Worm (Caenorhabditis elegans) whole organism, late embryonic: Measurements from ENCODE around the gene srd-46.
"Not testable (repeated sequence)": the region's sequence is repeated elsewhere in the genome, so short reads cannot be mapped to it uniquely, and the experiment has no call there.

Experiments used
- C38D4.7 ChIP-seq: fragments of 200-800 bp; sonication (Bioruptor generic); optimal IDR thresholded peaks from 2 replicates; lab custom pipeline; 2018; ENCODE audit warnings: mild to moderate bottlenecking, missing genetic modification characterization, moderate library complexity, missing compliant biosample characterization
- F13H6.1 ChIP-seq: sonication (generic microtip); optimal IDR thresholded peaks from 2 replicates; lab custom pipeline; 2016; ENCODE audit warnings: missing genetic modification characterization, missing compliant biosample characterization
- K02D7.2 ChIP-seq: sonication (generic microtip); optimal IDR thresholded peaks from 2 replicates; lab custom pipeline; 2017; ENCODE audit warnings: mild to moderate bottlenecking, missing genetic modification characterization, missing compliant biosample characterization
- T23F11.4 ChIP-seq: fragments of 200-800 bp; sonication (Bioruptor generic); optimal IDR thresholded peaks from 2 replicates; lab custom pipeline; 2018; ENCODE audit warnings: mild to moderate bottlenecking, missing genetic modification characterization, missing compliant biosample characterization
- ceh-14 ChIP-seq: sonication (generic microtip); optimal IDR thresholded peaks from 2 replicates; lab custom pipeline; 2016; ENCODE audit warnings: missing genotype, missing genetic modification characterization, missing compliant biosample characterization
- ceh-19 ChIP-seq: fragments of 200-800 bp; sonication (Bioruptor generic); optimal IDR thresholded peaks from 2 replicates; lab custom pipeline; 2018; ENCODE audit warnings: mild to moderate bottlenecking, missing genetic modification characterization, missing compliant biosample characterization
- ceh-22 ChIP-seq: sonication (generic microtip); optimal IDR thresholded peaks from 2 replicates; lab custom pipeline; 2017; ENCODE audit warnings: missing biosample characterization, missing genetic modification characterization
- ceh-30 ChIP-seq: fragments of 150-350 bp; optimal IDR thresholded peaks from 2 replicates; lab custom pipeline; 2014; ENCODE audit warnings: missing biosample characterization, missing genetic modification characterization
- ceh-34 ChIP-seq: sonication (generic microtip); optimal IDR thresholded peaks from 2 replicates; lab custom pipeline; 2016; ENCODE audit warnings: mild to moderate bottlenecking, missing genetic modification characterization, missing compliant biosample characterization
- ceh-45 ChIP-seq: fragments of 200-800 bp; sonication (Bioruptor generic); IDR thresholded peaks from 2 replicates; pipeline ENCODE4 v1.3.6; 2022; ENCODE audit warnings: missing genetic modification reagents, missing genetic modification characterization, missing compliant biosample characterization
- dmd-4 ChIP-seq: sonication (generic microtip); optimal IDR thresholded peaks from 2 replicates; lab custom pipeline; 2016; ENCODE audit warnings: borderline replicate concordance, missing genetic modification characterization, missing compliant biosample characterization
- elt-4 ChIP-seq: sonication (generic microtip); optimal IDR thresholded peaks from 2 replicates; lab custom pipeline; 2016; ENCODE audit warnings: missing genetic modification characterization, missing compliant biosample characterization
- fax-1 ChIP-seq: sonication (generic microtip); optimal IDR thresholded peaks from 2 replicates; lab custom pipeline; 2016; ENCODE audit warnings: missing genotype, missing genetic modification characterization, missing compliant biosample characterization
- fkh-10 ChIP-seq: fragments of 150-350 bp; optimal IDR thresholded peaks from 2 replicates; lab custom pipeline; 2014; ENCODE audit warnings: missing biosample characterization, missing genetic modification reagents, missing genetic modification characterization
- mec-3 ChIP-seq: sonication (generic microtip); optimal IDR thresholded peaks from 2 replicates; lab custom pipeline; 2016; ENCODE audit warnings: borderline replicate concordance, missing genetic modification characterization, missing compliant biosample characterization
- nfya-1 ChIP-seq: sonication (generic microtip); optimal IDR thresholded peaks from 2 replicates; lab custom pipeline; 2017; ENCODE audit warnings: missing genetic modification characterization, mild to moderate bottlenecking, missing compliant biosample characterization, antibody characterized with exemption, moderate library complexity
- nhr-232 ChIP-seq: sonication (generic microtip); optimal IDR thresholded peaks from 2 replicates; lab custom pipeline; 2016; ENCODE audit warnings: missing genetic modification characterization, missing compliant biosample characterization
- pag-3 ChIP-seq: sonication (generic microtip); optimal IDR thresholded peaks from 2 replicates; lab custom pipeline; 2016; ENCODE audit warnings: missing compliant biosample characterization, missing genetic modification characterization, borderline replicate concordance
- pax-1 ChIP-seq: fragments of 150-350 bp; optimal IDR thresholded peaks from 2 replicates; lab custom pipeline; 2014; ENCODE audit warnings: missing biosample characterization, missing genetic modification characterization
- pha-2 ChIP-seq: sonication (generic microtip); optimal IDR thresholded peaks from 2 replicates; lab custom pipeline; 2017; ENCODE audit warnings: mild to moderate bottlenecking, missing genetic modification characterization, missing compliant biosample characterization
- pha-4 ChIP-seq: fragments of 150-350 bp; optimal IDR thresholded peaks from 2 replicates; lab custom pipeline; 2018; ENCODE audit warnings: missing biosample characterization, missing genetic modification reagents, missing genetic modification characterization
- pqm-1 ChIP-seq: sonication (generic microtip); optimal IDR thresholded peaks from 2 replicates; lab custom pipeline; 2016; ENCODE audit warnings: missing genetic modification characterization, missing compliant biosample characterization
- pros-1 ChIP-seq: fragments of 150-350 bp; optimal IDR thresholded peaks from 2 replicates; lab custom pipeline; 2014; ENCODE audit warnings: missing biosample characterization, missing genetic modification reagents, missing genetic modification characterization
- rnt-1 ChIP-seq: sonication (generic microtip); optimal IDR thresholded peaks from 2 replicates; lab custom pipeline; 2016; ENCODE audit warnings: missing genetic modification characterization, missing compliant biosample characterization
- sdc-2 ChIP-seq: sonication (generic microtip); optimal IDR thresholded peaks from 2 replicates; lab custom pipeline; 2016; ENCODE audit warnings: missing genotype, missing genetic modification characterization, missing compliant biosample characterization
- sox-2 ChIP-seq: fragments of 200-800 bp; sonication (Bioruptor generic); IDR thresholded peaks from 2 replicates; pipeline ENCODE4 v1.3.6; 2022; ENCODE audit warnings: missing genetic modification reagents, missing genetic modification characterization, missing compliant biosample characterization
- syd-9 ChIP-seq: sonication (generic microtip); optimal IDR thresholded peaks from 2 replicates; lab custom pipeline; 2016; ENCODE audit warnings: mild to moderate bottlenecking, missing genetic modification characterization, moderate library complexity, missing compliant biosample characterization
- tbx-2 ChIP-seq: sonication (generic microtip); optimal IDR thresholded peaks from 2 replicates; lab custom pipeline; 2016; ENCODE audit warnings: missing genetic modification characterization, missing compliant biosample characterization
- tbx-7 ChIP-seq: sonication (generic microtip); optimal IDR thresholded peaks from 2 replicates; lab custom pipeline; 2016; ENCODE audit warnings: missing genotype, missing genetic modification characterization, missing compliant biosample characterization
- unc-3 ChIP-seq, 2 experiments: fragments of 200-800 bp in 1 of 2; sonication (Bioruptor generic) in 1 of 2; sonication (generic microtip) in 1 of 2; conservative IDR thresholded peaks in 1 of 2; optimal IDR thresholded peaks in 1 of 2; 2 replicates each; pipeline versions ENCODE4 v1.3.6 to Lab custom; 2016 to 2022; ENCODE audit warnings: missing compliant biosample characterization in 2 of 2, missing genetic modification characterization in 2 of 2, missing genetic modification reagents in 1 of 2
- unc-86 ChIP-seq: sonication (generic microtip); optimal IDR thresholded peaks from 2 replicates; lab custom pipeline; 2016; ENCODE audit warnings: missing genetic modification characterization, missing compliant biosample characterization
- zip-5 ChIP-seq: sonication (generic microtip); optimal IDR thresholded peaks from 2 replicates; lab custom pipeline; 2016; ENCODE audit warnings: missing genetic modification characterization, missing compliant biosample characterization
- ztf-16 ChIP-seq: sonication (generic microtip); optimal IDR thresholded peaks from 2 replicates; lab custom pipeline; 2017; ENCODE audit warnings: missing genetic modification characterization, missing compliant biosample characterization

Gene srd-46

DNA sequence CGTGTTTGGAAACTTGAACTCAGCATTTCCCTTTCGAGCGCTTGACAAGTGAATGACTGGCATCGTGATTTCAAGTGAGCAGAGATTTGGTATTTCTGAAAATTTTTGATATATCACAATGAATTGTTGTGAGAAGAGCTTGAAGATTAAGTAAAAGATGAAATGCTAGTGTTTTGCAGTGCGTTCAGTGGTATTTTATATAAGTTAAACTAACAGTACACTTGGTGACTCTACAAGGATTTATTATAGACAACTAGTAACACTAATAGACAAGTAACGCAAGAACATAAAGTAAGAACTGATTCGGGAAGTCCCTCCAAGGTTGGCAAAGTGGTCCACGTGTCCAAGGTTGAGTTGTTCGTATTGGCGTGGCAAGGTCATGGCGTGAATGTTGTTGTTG lies 29.1 kb upstream of the srd-46 start, which contains the start of gene dot-1.3:
Gene dot-1.3, minus strand, starts transcription at position 101 of the 400 bp plus-strand sequence.
- not testable (repeated sequence) for TF ChIP-seq F13H6.1 (tag; lab: Kevin White, UChicago); dmd-4; nhr-232 (tag; lab: Kevin White, UChicago)

DNA sequence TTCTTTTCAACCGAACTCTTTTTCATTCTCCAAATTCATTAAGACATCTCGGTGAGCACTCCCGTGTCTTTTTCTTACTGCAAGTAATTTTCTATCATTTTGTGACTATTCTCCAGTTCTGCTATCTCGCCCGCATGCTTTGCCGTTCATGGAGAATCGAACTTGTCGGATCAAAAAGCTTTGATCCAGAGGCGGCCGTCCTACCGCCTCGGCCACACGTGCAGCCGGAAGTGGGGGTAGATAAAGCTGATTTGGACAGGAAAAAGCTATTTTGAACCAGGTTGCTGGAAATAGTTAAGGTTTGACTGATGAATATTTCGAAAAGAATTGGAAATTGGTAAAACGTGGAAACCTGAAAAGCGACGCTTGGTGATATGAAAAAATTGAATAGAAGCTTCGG lies 27.7 kb upstream of the srd-46 start:
- no peak for TF ChIP-seq unc-3 (GFP tag; conservative IDR thresholded peaks at IDR 0.05; lab: Robert Waterston, UW)
- no peak for TF ChIP-seq unc-3 (tag; optimal IDR thresholded peaks at IDR 0.05; lab: Kevin White, UChicago)
- no peak for TF ChIP-seq mec-3 (tag; lab: Kevin White, UChicago)
- no peak for TF ChIP-seq sox-2 (GFP tag; lab: Robert Waterston, UW)
- no peak for TF ChIP-seq ceh-22 (tag; lab: Kevin White, UChicago)
- TF ChIP-seq C38D4.7 (GFP tag; lab: Kevin White, UChicago), result no peak
- no peak for TF ChIP-seq tbx-2
- TF ChIP-seq ceh-45 (GFP tag; lab: Robert Waterston, UW), result no peak
- no peak for TF ChIP-seq F13H6.1 (tag; lab: Kevin White, UChicago)
- TF ChIP-seq tbx-7 (tag; lab: Kevin White, UChicago), result no peak
- TF ChIP-seq pax-1 (tag; lab: Kevin White, UChicago), result no peak
- TF ChIP-seq unc-86, result no peak
- TF ChIP-seq pqm-1 (tag; lab: Kevin White, UChicago), result no peak
- no peak for TF ChIP-seq ztf-16

DNA sequence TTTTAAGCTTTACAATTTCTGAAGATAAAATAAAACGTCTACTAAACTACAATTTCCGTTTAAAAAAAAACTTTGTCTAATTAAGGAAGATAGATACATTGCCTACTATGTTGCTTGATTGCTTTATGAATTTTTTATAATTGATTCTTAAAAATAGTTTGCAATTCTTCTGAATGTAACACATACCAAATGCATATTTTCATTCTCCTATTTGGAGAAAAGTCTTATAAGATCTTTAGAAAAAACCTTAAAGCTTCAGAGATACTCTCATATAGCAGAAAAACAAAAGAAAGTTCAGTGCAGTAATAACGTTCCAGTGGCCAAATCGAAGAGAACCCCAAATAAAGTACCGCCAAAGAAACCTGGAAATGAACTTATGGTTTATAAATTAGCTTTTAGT lies 25.3 kb upstream of the srd-46 start, which contains the start of gene phf-32:
Gene phf-32, plus strand, starts transcription at position 301 of the 400 bp plus-strand sequence.
- TF ChIP-seq tbx-7 (tag; lab: Kevin White, UChicago) (no peak), T23F11.4 (no peak)

DNA sequence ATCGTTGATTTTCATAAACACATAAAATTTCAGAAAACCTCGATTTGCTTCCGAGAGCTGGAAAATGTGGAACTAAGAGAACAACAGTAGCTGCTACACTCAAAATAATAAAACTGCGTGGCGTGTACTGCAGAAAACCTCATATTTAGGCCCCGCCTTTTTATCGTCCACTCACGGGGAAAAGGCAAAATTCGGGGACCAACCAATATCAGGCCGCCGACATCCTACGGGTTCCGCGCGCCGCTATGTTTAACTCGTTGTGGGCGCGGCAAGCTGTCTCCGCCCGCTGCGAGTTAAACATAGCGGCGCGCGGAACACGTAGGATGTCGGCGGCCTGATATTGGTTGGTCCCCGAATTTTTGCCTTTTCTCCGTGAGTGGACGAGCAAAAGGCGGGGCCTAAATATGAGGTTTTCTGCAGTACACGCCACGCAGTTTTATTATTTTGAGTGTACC lies 23.8 kb upstream of the srd-46 start, which contains the start of gene F17A2.16:
Gene F17A2.16, plus strand, starts transcription at position 405 of the 455 bp plus-strand sequence.
- not testable (repeated sequence) for TF ChIP-seq pros-1 (tag; lab: Kevin White, UChicago); pha-2; ceh-30

DNA sequence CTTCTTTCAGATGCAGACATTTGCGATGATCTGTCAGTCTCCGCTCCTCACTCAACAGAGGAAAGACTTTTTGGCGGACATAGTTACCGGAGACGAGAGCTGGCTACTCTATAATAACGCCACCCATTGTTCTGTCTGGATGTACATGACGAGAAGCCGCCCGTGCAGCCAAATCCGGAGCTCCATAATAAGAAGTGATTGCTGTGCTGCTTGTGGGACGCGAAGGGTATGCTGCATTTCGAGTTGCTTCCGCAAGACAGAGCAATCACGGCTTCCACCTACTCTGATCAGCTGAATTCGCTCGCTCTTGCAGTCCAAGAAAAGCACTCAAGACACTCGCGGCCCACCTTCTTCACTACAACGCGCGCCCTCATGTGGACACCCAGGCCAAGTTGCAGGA lies 18.1 kb upstream of the srd-46 start:
- no peak for TF ChIP-seq nfya-1 (tag; lab: Kevin White, UChicago)
- no peak for TF ChIP-seq ceh-34 (tag; lab: Kevin White, UChicago)
- no peak for TF ChIP-seq ceh-19 (GFP tag; lab: Kevin White, UChicago)
- no peak for TF ChIP-seq sdc-2 (tag; lab: Kevin White, UChicago)
- no peak for TF ChIP-seq syd-9 (tag; lab: Kevin White, UChicago)
- no peak for TF ChIP-seq ceh-22 (tag; lab: Kevin White, UChicago)
- no peak for TF ChIP-seq rnt-1 (tag; lab: Kevin White, UChicago)
- TF ChIP-seq fkh-10 (GFP tag; lab: Kevin White, UChicago), result no peak
- TF ChIP-seq ceh-14 (tag; lab: Kevin White, UChicago), result no peak
- TF ChIP-seq F13H6.1 (tag; lab: Kevin White, UChicago), result no peak
- no peak for TF ChIP-seq pag-3 (tag; lab: Kevin White, UChicago)
- TF ChIP-seq unc-86, result no peak
- no peak for TF ChIP-seq zip-5 (tag; lab: Kevin White, UChicago)
- TF ChIP-seq fax-1 (tag; lab: Kevin White, UChicago), result no peak
- TF ChIP-seq pha-4, result no peak
- no peak for TF ChIP-seq elt-4 (tag; lab: Kevin White, UChicago)
- TF ChIP-seq K02D7.2 (tag; lab: Kevin White, UChicago), result no peak
